Fruit fly (Drosophila melanogaster) whole organism, embryonic: Measurements from ENCODE around the gene Cpr65Ea.
A peak's percentile ranks its signal among the peaks of the same experiment; 100 is the strongest.

ENCODE experiments used
- ATbp ChIP-seq: fragments of 200-800 bp; sonication (Bioruptor generic); optimal IDR thresholded peaks from 2 replicates; lab custom pipeline; 2017; ENCODE audit warnings: missing biosample characterization, mild to moderate bottlenecking, missing genetic modification characterization, missing genetic modification reagents
- Ada2b ChIP-seq: fragments of 200-800 bp; sonication (Bioruptor generic); IDR thresholded peaks from 2 replicates; pipeline ENCODE4 v1.3.6; 2022; ENCODE audit warnings: missing biosample characterization, missing genetic modification characterization
- Aef1 ChIP-seq: fragments of 200-800 bp; sonication (Bioruptor generic); IDR thresholded peaks from 3 replicates; pipeline ENCODE4 v1.3.6; 2022; ENCODE audit warnings: missing biosample characterization, missing genetic modification characterization
- Atf6 ChIP-seq: fragments of 200-800 bp; sonication (Bioruptor generic); IDR thresholded peaks from 2 replicates; pipeline ENCODE4 v1.3.6; 2022; ENCODE audit warnings: missing biosample characterization, missing genetic modification characterization
- B-H2 ChIP-seq: fragments of 200-800 bp; sonication (Bioruptor generic); optimal IDR thresholded peaks from 2 replicates; lab custom pipeline; 2018; ENCODE audit warnings: missing biosample characterization, mild to moderate bottlenecking, missing genetic modification characterization
- C15 ChIP-seq: fragments of 200-800 bp; sonication (Bioruptor generic); IDR thresholded peaks from 3 replicates; pipeline ENCODE4 v1.3.6; 2022; ENCODE audit warnings: missing biosample characterization, missing genetic modification characterization
- CG1024 ChIP-seq: fragments of 200-800 bp; sonication (Bioruptor generic); IDR thresholded peaks from 2 replicates; pipeline ENCODE4 v1.3.6; 2022; ENCODE audit warnings: missing biosample characterization, missing genetic modification characterization
- CG11085 ChIP-seq: fragments of 200-800 bp; sonication (Bioruptor generic); IDR thresholded peaks from 2 replicates; pipeline ENCODE4 v1.3.6; 2022; ENCODE audit warnings: missing biosample characterization, missing genetic modification characterization
- CG11398 ChIP-seq: fragments of 200-800 bp; sonication (Bioruptor generic); optimal IDR thresholded peaks from 2 replicates; lab custom pipeline; 2016; ENCODE audit warnings: missing biosample characterization, missing genetic modification characterization
- CG12071 ChIP-seq: fragments of 200-800 bp; sonication (Bioruptor generic); optimal IDR thresholded peaks from 3 replicates; lab custom pipeline; 2018; ENCODE audit warnings: missing biosample characterization, mild to moderate bottlenecking, missing genetic modification characterization
- CG14860 ChIP-seq: fragments of 200-800 bp; sonication (Bioruptor generic); IDR thresholded peaks from 3 replicates; pipeline ENCODE4 v1.3.6; 2022; ENCODE audit warnings: missing biosample characterization, missing genetic modification characterization; ENCODE audit not compliant: partially characterized antibody
- CG1603 ChIP-seq: fragments of 200-800 bp; sonication (Bioruptor generic); optimal IDR thresholded peaks from 2 replicates; lab custom pipeline; 2019; ENCODE audit warnings: missing biosample characterization, mild to moderate bottlenecking, missing genetic modification characterization, moderate library complexity
- CG18011 ChIP-seq: fragments of 200-800 bp; sonication (Bioruptor generic); optimal IDR thresholded peaks from 2 replicates; lab custom pipeline; 2017; ENCODE audit warnings: missing biosample characterization, missing genetic modification characterization, mild to moderate bottlenecking, moderate library complexity, missing genotype
- CG2199 ChIP-seq: fragments of 200-800 bp; sonication (Bioruptor generic); IDR thresholded peaks from 3 replicates; pipeline ENCODE4 v1.3.6; 2022; ENCODE audit warnings: missing biosample characterization, missing genetic modification characterization
- CG2889 ChIP-seq: fragments of 200-800 bp; sonication (Bioruptor generic); IDR thresholded peaks from 3 replicates; pipeline ENCODE4 v1.3.6; 2022; ENCODE audit warnings: missing biosample characterization, missing genetic modification characterization
- CG30403 ChIP-seq: fragments of 200-800 bp; sonication (Bioruptor generic); optimal IDR thresholded peaks from 3 replicates; lab custom pipeline; 2016; ENCODE audit warnings: missing biosample characterization, missing genetic modification characterization
- CG4820 ChIP-seq: fragments of 200-800 bp; sonication (Bioruptor generic); optimal IDR thresholded peaks from 3 replicates; lab custom pipeline; 2016; ENCODE audit warnings: missing biosample characterization, missing genetic modification characterization
- CG5953 ChIP-seq: fragments of 200-800 bp; sonication (Bioruptor generic); IDR thresholded peaks from 2 replicates; pipeline ENCODE4 v1.3.6; 2022; ENCODE audit warnings: missing biosample characterization, missing genetic modification characterization
- CHES-1-like ChIP-seq: fragments of 200-800 bp; sonication (Bioruptor generic); optimal IDR thresholded peaks from 2 replicates; lab custom pipeline; 2016; ENCODE audit warnings: missing biosample characterization, missing genetic modification characterization
- CkIIα-i1 ChIP-seq: fragments of 200-800 bp; sonication (Bioruptor generic); IDR thresholded peaks from 2 replicates; pipeline ENCODE4 v1.3.6; 2022; ENCODE audit warnings: missing biosample characterization, missing genetic modification characterization
- D ChIP-seq, 2 experiments: fragments of 200-800 bp in 1 of 2; fragments of >200 bp in 1 of 2; sonication (Bioruptor generic) in 1 of 2; optimal IDR thresholded peaks; 2 replicates in 1 of 2; 3 replicates in 1 of 2; lab custom pipeline; 2017; ENCODE audit warnings: mild to moderate bottlenecking in 1 of 2, missing biosample characterization in 1 of 2, missing genetic modification characterization in 1 of 2, missing genetic modification reagents in 1 of 2
- Dek ChIP-seq: fragments of 200-800 bp; sonication (Bioruptor generic); optimal IDR thresholded peaks from 3 replicates; lab custom pipeline; 2019; ENCODE audit warnings: missing biosample characterization, mild to moderate bottlenecking, missing genetic modification characterization, moderate library complexity
- Doc2 ChIP-seq: fragments of 200-800 bp; sonication (Bioruptor generic); IDR thresholded peaks from 2 replicates; pipeline ENCODE4 v1.3.6; 2022; ENCODE audit warnings: missing biosample characterization, missing genetic modification characterization
- Ets97D ChIP-seq: fragments of 200-800 bp; sonication (Bioruptor generic); optimal IDR thresholded peaks from 3 replicates; lab custom pipeline; 2016; ENCODE audit warnings: missing biosample characterization, missing genetic modification characterization
- Fer3 ChIP-seq: fragments of 200-800 bp; sonication (Bioruptor generic); optimal IDR thresholded peaks from 2 replicates; lab custom pipeline; 2018; ENCODE audit warnings: missing biosample characterization, mild to moderate bottlenecking, missing genetic modification characterization, moderate library complexity
- Hey ChIP-seq: fragments of 200-800 bp; sonication (Bioruptor generic); optimal IDR thresholded peaks from 3 replicates; lab custom pipeline; 2018; ENCODE audit warnings: missing biosample characterization, mild to moderate bottlenecking, missing genetic modification characterization
- Meics ChIP-seq: fragments of 200-800 bp; sonication (Bioruptor generic); optimal IDR thresholded peaks from 2 replicates; lab custom pipeline; 2017; ENCODE audit warnings: missing biosample characterization, mild to moderate bottlenecking, missing genetic modification characterization
- NC2α ChIP-seq: fragments of 200-800 bp; sonication (Bioruptor generic); optimal IDR thresholded peaks from 2 replicates; lab custom pipeline; 2016; ENCODE audit warnings: missing biosample characterization, missing genetic modification characterization
- NK7.1 ChIP-seq: fragments of 200-800 bp; sonication (Bioruptor generic); optimal IDR thresholded peaks from 3 replicates; lab custom pipeline; 2016; ENCODE audit warnings: missing biosample characterization, missing genetic modification characterization
- Opbp ChIP-seq: fragments of 200-800 bp; sonication (Bioruptor generic); IDR thresholded peaks from 3 replicates; pipeline ENCODE4 v1.3.6; 2022; ENCODE audit warnings: missing biosample characterization, missing genetic modification characterization; ENCODE audit not compliant: partially characterized antibody
- Rfx ChIP-seq: fragments of 200-800 bp; sonication (Bioruptor generic); IDR thresholded peaks from 2 replicates; pipeline ENCODE4 v1.3.6; 2022; ENCODE audit warnings: missing biosample characterization, missing genetic modification characterization
- Stat92E ChIP-seq, 3 experiments: fragments of >200 bp in 2 of 3; fragments of 200-800 bp in 1 of 3; sonication (Bioruptor generic) in 1 of 3; optimal IDR thresholded peaks; 2 replicates each; lab custom pipeline; 2017 to 2019; ENCODE audit warnings: missing biosample characterization in 3 of 3, missing genetic modification characterization in 3 of 3, mild to moderate bottlenecking in 1 of 3, moderate library complexity in 1 of 3
- caup ChIP-seq: fragments of 200-800 bp; sonication (Bioruptor generic); optimal IDR thresholded peaks from 3 replicates; lab custom pipeline; 2017; ENCODE audit warnings: missing biosample characterization, mild to moderate bottlenecking, missing genetic modification characterization, moderate library complexity; ENCODE audit not compliant: severe bottlenecking
- croc ChIP-seq: fragments of 200-800 bp; sonication (Bioruptor generic); conservative IDR thresholded peaks from 3 replicates; pipeline ENCODE4 v1.3.6; 2022; ENCODE audit warnings: missing biosample characterization, missing genetic modification characterization
- danr ChIP-seq: fragments of 200-800 bp; sonication (Bioruptor generic); IDR thresholded peaks from 2 replicates; pipeline ENCODE4 v1.3.6; 2022; ENCODE audit warnings: missing biosample characterization, missing genetic modification characterization
- dpn ChIP-seq, 2 experiments: fragments of 200-800 bp; sonication (Bioruptor generic); optimal IDR thresholded peaks; 3 replicates each; lab custom pipeline; 2016; ENCODE audit warnings: missing biosample characterization in 2 of 2, missing genetic modification characterization in 2 of 2
- eyg ChIP-seq: fragments of 200-800 bp; sonication (Bioruptor generic); optimal IDR thresholded peaks from 3 replicates; lab custom pipeline; 2016; ENCODE audit warnings: missing biosample characterization, missing genetic modification characterization
- fd3F ChIP-seq: fragments of 200-800 bp; sonication (Bioruptor generic); optimal IDR thresholded peaks from 2 replicates; lab custom pipeline; 2018; ENCODE audit warnings: missing biosample characterization, mild to moderate bottlenecking, missing genetic modification characterization, moderate library complexity
- fu2 ChIP-seq: fragments of 200-800 bp; sonication (Bioruptor generic); optimal IDR thresholded peaks from 2 replicates; lab custom pipeline; 2016; ENCODE audit warnings: missing biosample characterization, missing genetic modification characterization
- gsb-n ChIP-seq: fragments of 200-800 bp; sonication (Bioruptor generic); optimal IDR thresholded peaks from 3 replicates; lab custom pipeline; 2018; ENCODE audit warnings: missing biosample characterization, mild to moderate bottlenecking, missing genetic modification characterization
- insv ChIP-seq, 2 experiments: fragments of 200-800 bp; sonication (Bioruptor generic); optimal IDR thresholded peaks; 3 replicates each; lab custom pipeline; 2016 to 2018; ENCODE audit warnings: missing biosample characterization in 2 of 2, missing genetic modification characterization in 2 of 2
- jumu ChIP-seq: fragments of 200-800 bp; sonication (Bioruptor generic); optimal IDR thresholded peaks from 3 replicates; lab custom pipeline; 2016; ENCODE audit warnings: missing biosample characterization, missing genetic modification characterization
- ken ChIP-seq: fragments of 200-800 bp; sonication (Bioruptor generic); IDR thresholded peaks from 3 replicates; pipeline ENCODE4 v1.3.6; 2022; ENCODE audit warnings: missing biosample characterization, missing genetic modification characterization
- knrl ChIP-seq: fragments of 200-800 bp; sonication (Bioruptor generic); IDR thresholded peaks from 3 replicates; pipeline ENCODE4 v1.3.6; 2022; ENCODE audit warnings: missing biosample characterization, missing genetic modification characterization; ENCODE audit not compliant: partially characterized antibody
- org-1 ChIP-seq: fragments of 200-800 bp; sonication (Bioruptor generic); optimal IDR thresholded peaks from 2 replicates; lab custom pipeline; 2017; ENCODE audit warnings: missing biosample characterization, missing genetic modification characterization
- psq ChIP-seq: fragments of 200-800 bp; sonication (Bioruptor generic); optimal IDR thresholded peaks from 2 replicates; lab custom pipeline; 2017; ENCODE audit warnings: missing biosample characterization, missing genetic modification characterization
- pum ChIP-seq: fragments of 200-800 bp; sonication (Bioruptor generic); optimal IDR thresholded peaks from 2 replicates; lab custom pipeline; 2016; ENCODE audit warnings: missing biosample characterization, missing genetic modification characterization
- repo ChIP-seq: fragments of 200-800 bp; sonication (Bioruptor generic); optimal IDR thresholded peaks from 2 replicates; lab custom pipeline; 2016; ENCODE audit warnings: missing biosample characterization, missing genetic modification characterization
- stc ChIP-seq: fragments of 200-800 bp; sonication (Bioruptor generic); IDR thresholded peaks from 2 replicates; pipeline ENCODE4 v1.3.6; 2022; ENCODE audit warnings: missing biosample characterization, missing genetic modification characterization
- zf30C ChIP-seq: fragments of 200-800 bp; sonication (Bioruptor generic); optimal IDR thresholded peaks from 3 replicates; lab custom pipeline; 2018; ENCODE audit warnings: missing biosample characterization, mild to moderate bottlenecking, missing genetic modification characterization

The Cpr65Ea gene

dm6 chr3L:7090764-7091163, 4.4 kb upstream of the Cpr65Ea start (continued):
- peak; percentile 47; the same call in 1 of the 2 replicates for TF ChIP-seq CG1024 (GFP tag; lab: Robert Waterston, UW)
- TF ChIP-seq Rfx (GFP tag; lab: Robert Waterston, UW) = peak; percentile 71
- no peak for TF ChIP-seq Doc2 (GFP tag; lab: Robert Waterston, UW)
- TF ChIP-seq zf30C = no peak
- TF ChIP-seq CG11398 (GFP tag; lab: Kevin White, UChicago) = no peak
- TF ChIP-seq Hey (tag; lab: Kevin White, UChicago) = no peak
- 0 out of 2 replicates have a peak, but pooled peaks have one; percentile 30 for TF ChIP-seq CG11085 (GFP tag; lab: Robert Waterston, UW)
- peak; percentile 69 for TF ChIP-seq Meics (GFP tag; lab: Kevin White, UChicago)
- peak; percentile 41 for TF ChIP-seq repo (GFP tag; lab: Kevin White, UChicago)
- 0 out of 2 replicates have a peak, but pooled peaks have one; percentile 26 for TF ChIP-seq danr (GFP tag; lab: Robert Waterston, UW)
- peak; percentile 74 for TF ChIP-seq CG1603
- TF ChIP-seq caup (GFP tag; lab: Kevin White, UChicago) = peak; percentile 41
- TF ChIP-seq Dek = no peak
- peak; percentile 55 for TF ChIP-seq croc (GFP tag; lab: Robert Waterston, UW)
- no peak for TF ChIP-seq D (optimal IDR thresholded peaks at IDR 0.05; lab: Kevin White, UChicago)
- peak; percentile 37 for TF ChIP-seq D (GFP tag; optimal IDR thresholded peaks at IDR 0.05; lab: Kevin White, UChicago)
- no peak for TF ChIP-seq CHES-1-like
- TF ChIP-seq Atf6 (GFP tag; lab: Robert Waterston, UW) = no peak; the same call in 1 of the 2 replicates
- TF ChIP-seq CG30403 (GFP tag; lab: Kevin White, UChicago) = peak; percentile 60
- TF ChIP-seq CG18011 (GFP tag; lab: Kevin White, UChicago) = no peak
- TF ChIP-seq Ets97D = no peak
- TF ChIP-seq dpn (GFP tag; optimal IDR thresholded peaks at IDR 0.05; lab: Kevin White, UChicago) = peak; percentile 57 to 74
- peak; percentile 65 for TF ChIP-seq Fer3 (tag; lab: Kevin White, UChicago)
- TF ChIP-seq NK7.1 (GFP tag; lab: Kevin White, UChicago) = no peak
- TF ChIP-seq Stat92E (GFP tag; optimal IDR thresholded peaks at IDR 0.05; lab: Kevin White, UChicago) = no peak
- peak; percentile 21 for TF ChIP-seq jumu
- peak; percentile 8 for TF ChIP-seq fu2 (GFP tag; lab: Kevin White, UChicago)
- TF ChIP-seq psq = no peak
- TF ChIP-seq CG2199 (GFP tag; lab: Robert Waterston, UW) = peak; percentile 44; the same call in 1 of the 3 replicates
- no peak for TF ChIP-seq eyg
- no peak for TF ChIP-seq knrl (GFP tag; lab: Robert Waterston, UW)
- TF ChIP-seq fd3F = peak; percentile 9
- TF ChIP-seq CG4820 = peak; percentile 69
- no peak for TF ChIP-seq CG2889
- TF ChIP-seq ATbp = peak; percentile 41
- TF ChIP-seq ken = peak; percentile 39; the same call in 1 of the 3 replicates
- peak; percentile 81 for TF ChIP-seq stc (GFP tag; lab: Robert Waterston, UW)
- TF ChIP-seq org-1 (GFP tag; lab: Kevin White, UChicago) = peak; percentile 52
- TF ChIP-seq insv (GFP tag; optimal IDR thresholded peaks at IDR 0.05; lab: Kevin White, UChicago) = no peak
- TF ChIP-seq Aef1 (GFP tag; lab: Robert Waterston, UW) = peak; percentile 60
- TF ChIP-seq Ada2b (GFP tag; lab: Robert Waterston, UW) = peak; percentile 84
- TF ChIP-seq NC2α (GFP tag; lab: Kevin White, UChicago) = no peak
- TF ChIP-seq gsb-n = peak; percentile 5
- no peak for TF ChIP-seq Opbp (GFP tag; lab: Robert Waterston, UW)
- peak; percentile 43; the same call in 1 of the 3 replicates for TF ChIP-seq C15 (GFP tag; lab: Robert Waterston, UW)
- no peak for TF ChIP-seq CG14860
- peak; percentile 71 for TF ChIP-seq CG12071
- TF ChIP-seq B-H2 (GFP tag; lab: Kevin White, UChicago) = no peak
- peak; percentile 44; the same call in 1 of the 2 replicates for TF ChIP-seq CG5953 (GFP tag; lab: Robert Waterston, UW)
- TF ChIP-seq pum (GFP tag; lab: Kevin White, UChicago) = peak; percentile 48
- TF ChIP-seq CkIIα-i1 (GFP tag; lab: Robert Waterston, UW) = no peak
